Fruit fly (Drosophila melanogaster): ENCODE measurements around the gene CRMP.

CRMP gene

DNA sequence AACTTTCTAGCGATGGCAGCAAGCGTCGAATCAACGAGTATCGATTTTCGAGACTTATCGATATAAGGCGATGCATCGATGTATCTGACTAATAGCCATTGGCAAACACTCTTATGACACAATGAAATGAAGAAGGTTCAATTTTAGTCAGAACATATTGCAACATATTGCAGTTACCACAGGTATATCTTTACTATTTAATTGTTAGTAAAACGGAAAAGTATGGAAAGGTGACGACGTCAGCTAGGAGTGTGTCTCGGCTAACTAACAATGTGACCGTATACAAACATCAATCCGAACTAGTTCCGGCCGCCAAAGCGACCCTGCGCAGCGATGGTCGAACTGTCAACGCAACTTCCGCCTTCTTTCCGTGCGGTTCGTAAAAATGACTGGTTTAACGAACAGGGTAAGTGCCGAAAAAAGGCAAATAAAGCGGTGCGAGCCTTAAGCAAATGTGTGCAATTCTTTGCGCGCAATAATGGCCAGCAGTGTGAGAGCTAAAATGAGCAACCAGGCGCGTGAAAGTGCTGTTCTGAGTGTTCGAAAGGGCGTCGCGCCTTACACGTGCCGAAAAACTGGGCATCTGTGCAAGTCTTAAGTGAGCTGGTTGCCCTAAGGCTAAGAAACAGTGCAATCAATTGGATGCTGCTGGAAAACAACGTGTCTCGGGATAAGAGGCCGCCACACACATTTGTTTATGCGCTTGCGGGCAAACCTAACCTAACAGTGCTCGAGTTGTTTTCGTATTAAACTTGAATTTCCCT, 53.4 kb downstream of the CRMP start, which contains the start of the genes Dph4, Spec2 and RpL13A (continued):
- TF ChIP-seq CG10979 (tag; optimal IDR thresholded peaks at IDR 0.05) (peak; percentile 79), zf30C (GFP tag; optimal IDR thresholded peaks at IDR 0.05) (peak; percentile 59), CG16815 (GFP tag; optimal IDR thresholded peaks at IDR 0.05) (peak; percentile 71), nerfin-2 (GFP tag; IDR thresholded peaks at IDR 0.05; ENCODE audit: partially characterized antibody) (no peak), CG10147 (GFP tag; optimal IDR thresholded peaks at IDR 0.05) (peak; percentile 87), CG13424 (tag; optimal IDR thresholded peaks at IDR 0.05) (peak; percentile 72), CG2120 (GFP tag; optimal IDR thresholded peaks at IDR 0.05) (peak; percentile 71), toy (GFP tag; IDR thresholded peaks at IDR 0.05) (no peak), CG3281 (GFP tag; optimal IDR thresholded peaks at IDR 0.05) (peak; percentile 96), Trl (optimal IDR thresholded peaks at IDR 0.05) (no peak), Trl (GFP tag; optimal IDR thresholded peaks at IDR 0.05) (peak; percentile 94), insv (GFP tag; optimal IDR thresholded peaks at IDR 0.05) (peak in 1 of 2 experiments; percentile 85), HLHmδ (GFP tag; optimal IDR thresholded peaks at IDR 0.05) (peak; percentile 100), ash1 (GFP tag; optimal IDR thresholded peaks at IDR 0.05) (peak; percentile 98), Spps (tag; optimal IDR thresholded peaks at IDR 0.05) (peak; percentile 62), nau (GFP tag; optimal IDR thresholded peaks at IDR 0.05) (peak; percentile 94), salm (tag; optimal IDR thresholded peaks at IDR 0.05) (peak; percentile 82), CG2202 (tag; optimal IDR thresholded peaks at IDR 0.05) (peak; percentile 83), CG3847 (GFP tag; IDR thresholded peaks at IDR 0.05) (no peak), ab (GFP tag; optimal IDR thresholded peaks at IDR 0.05) (peak; percentile 16), seq (GFP tag; IDR thresholded peaks at IDR 0.05) (no peak), D19B (GFP tag; optimal IDR thresholded peaks at IDR 0.05) (peak; percentile 86), CG7745 (tag; optimal IDR thresholded peaks at IDR 0.05) (no peak), vfl (GFP tag; optimal IDR thresholded peaks at IDR 0.05) (peak; percentile 89), usp (GFP tag; optimal IDR thresholded peaks at IDR 0.05) (no peak), Sry-β (GFP tag; optimal IDR thresholded peaks at IDR 0.05) (peak; percentile 70), crol (GFP tag; IDR thresholded peaks at IDR 0.05) (no peak), Poxn (GFP tag; IDR thresholded peaks at IDR 0.05) (no peak), dm (GFP tag; optimal IDR thresholded peaks at IDR 0.05) (peak; percentile 97), hkb (optimal IDR thresholded peaks at IDR 0.05) (peak; percentile 87), hkb (GFP tag; IDR thresholded peaks at IDR 0.05) (no peak), corto (GFP tag; optimal IDR thresholded peaks at IDR 0.05) (no peak), twi (tag; optimal IDR thresholded peaks at IDR 0.05) (peak; percentile 82), CG2889 (GFP tag; IDR thresholded peaks at IDR 0.05) (no peak), CG6254 (GFP tag; optimal IDR thresholded peaks at IDR 0.05) (peak; percentile 77), slp2 (GFP tag; optimal IDR thresholded peaks at IDR 0.05) (peak; percentile 88), ato (GFP tag; IDR thresholded peaks at IDR 0.05; ENCODE audit: partially characterized antibody) (no peak), CG12155 (GFP tag; optimal IDR thresholded peaks at IDR 0.05) (peak; percentile 89), Dad (GFP tag; optimal IDR thresholded peaks at IDR 0.05) (peak; percentile 94), CG17186 (GFP tag; optimal IDR thresholded peaks at IDR 0.05) (peak; percentile 95), CG10209 (GFP tag; optimal IDR thresholded peaks at IDR 0.05) (peak; percentile 94), eve (GFP tag; optimal IDR thresholded peaks at IDR 0.05) (no peak), knrl (GFP tag; IDR thresholded peaks at IDR 0.05; ENCODE audit: partially characterized antibody) (no peak), lov (optimal IDR thresholded peaks at IDR 0.05) (no peak), lov (GFP tag; IDR thresholded peaks at IDR 0.05) (no peak), dimm (GFP tag; IDR thresholded peaks at IDR 0.05) (no peak), az2 (GFP tag; optimal IDR thresholded peaks at IDR 0.05) (peak; percentile 74), CG7839 (tag; optimal IDR thresholded peaks at IDR 0.05) (peak; percentile 85), CG4282 (GFP tag; optimal IDR thresholded peaks at IDR 0.05) (peak; percentile 86), CG11093 (GFP tag; IDR thresholded peaks at IDR 0.05) (peak; percentile 43; the same call in 1 of the 3 replicates)
